Worm (Caenorhabditis elegans) whole organism, late embryonic: Measurements from ENCODE around the gene mrpl-22.

Experiments
- C08G9.2 ChIP-seq: sonication (generic microtip); optimal IDR thresholded peaks from 2 replicates; lab custom pipeline; 2016; ENCODE audit warnings: mild to moderate bottlenecking, missing genetic modification characterization, moderate library complexity, missing compliant biosample characterization
- F13H6.1 ChIP-seq: sonication (generic microtip); optimal IDR thresholded peaks from 2 replicates; lab custom pipeline; 2016; ENCODE audit warnings: missing genetic modification characterization, missing compliant biosample characterization
- ceh-18 ChIP-seq: sonication (generic microtip); optimal IDR thresholded peaks from 2 replicates; lab custom pipeline; 2016; ENCODE audit warnings: missing genetic modification characterization, missing compliant biosample characterization
- ceh-2 ChIP-seq: sonication (generic microtip); optimal IDR thresholded peaks from 2 replicates; lab custom pipeline; 2016; ENCODE audit warnings: missing genotype, missing genetic modification characterization, missing compliant biosample characterization
- ceh-30 ChIP-seq: fragments of 150-350 bp; optimal IDR thresholded peaks from 2 replicates; lab custom pipeline; 2014; ENCODE audit warnings: missing biosample characterization, missing genetic modification characterization
- ceh-31 ChIP-seq: sonication (generic microtip); optimal IDR thresholded peaks from 2 replicates; lab custom pipeline; 2016; ENCODE audit warnings: missing genetic modification characterization, missing compliant biosample characterization
- ceh-34 ChIP-seq: sonication (generic microtip); optimal IDR thresholded peaks from 2 replicates; lab custom pipeline; 2016; ENCODE audit warnings: mild to moderate bottlenecking, missing genetic modification characterization, missing compliant biosample characterization
- che-1 ChIP-seq: sonication (generic microtip); optimal IDR thresholded peaks from 2 replicates; lab custom pipeline; 2016; ENCODE audit warnings: mild to moderate bottlenecking, missing genetic modification characterization, missing compliant biosample characterization
- dve-1 ChIP-seq: sonication (generic microtip); optimal IDR thresholded peaks from 2 replicates; lab custom pipeline; 2017; ENCODE audit warnings: antibody characterized with exemption, mild to moderate bottlenecking, missing genetic modification characterization, missing compliant biosample characterization
- elt-2 ChIP-seq: sonication (generic microtip); optimal IDR thresholded peaks from 2 replicates; lab custom pipeline; 2016; ENCODE audit warnings: missing genetic modification reagents, missing genetic modification characterization, missing compliant biosample characterization
- elt-4 ChIP-seq: sonication (generic microtip); optimal IDR thresholded peaks from 2 replicates; lab custom pipeline; 2016; ENCODE audit warnings: missing genetic modification characterization, missing compliant biosample characterization
- ets-4 ChIP-seq: sonication (generic microtip); optimal IDR thresholded peaks from 2 replicates; lab custom pipeline; 2016; ENCODE audit warnings: missing genetic modification characterization, missing compliant biosample characterization
- fkh-10 ChIP-seq: fragments of 150-350 bp; optimal IDR thresholded peaks from 2 replicates; lab custom pipeline; 2014; ENCODE audit warnings: missing biosample characterization, missing genetic modification reagents, missing genetic modification characterization
- fkh-6 ChIP-seq: sonication (generic microtip); optimal IDR thresholded peaks from 2 replicates; lab custom pipeline; 2016; ENCODE audit warnings: missing genetic modification characterization, missing compliant biosample characterization
- gmeb-2 ChIP-seq: sonication (generic microtip); optimal IDR thresholded peaks from 2 replicates; lab custom pipeline; 2016; ENCODE audit warnings: missing genetic modification characterization, inconsistent platforms, missing compliant biosample characterization
- hlh-15 ChIP-seq: sonication (generic microtip); optimal IDR thresholded peaks from 2 replicates; lab custom pipeline; 2016; ENCODE audit warnings: missing genetic modification characterization, missing compliant biosample characterization
- hlh-30 ChIP-seq: sonication (generic microtip); optimal IDR thresholded peaks from 2 replicates; lab custom pipeline; 2017; ENCODE audit warnings: antibody characterized with exemption, missing genetic modification characterization, missing compliant biosample characterization; ENCODE audit not compliant: insufficient read depth
- hlh-6 ChIP-seq: sonication (generic microtip); optimal IDR thresholded peaks from 2 replicates; lab custom pipeline; 2016; ENCODE audit warnings: missing genotype, missing genetic modification characterization, missing compliant biosample characterization
- hlh-8 ChIP-seq: sonication (generic microtip); optimal IDR thresholded peaks from 2 replicates; lab custom pipeline; 2016; ENCODE audit warnings: missing genotype, missing genetic modification characterization, missing compliant biosample characterization
- lim-6 ChIP-seq: sonication (generic microtip); optimal IDR thresholded peaks from 2 replicates; lab custom pipeline; 2016; ENCODE audit warnings: missing genetic modification characterization, missing compliant biosample characterization
- lin-11 ChIP-seq: fragments of 200-800 bp; sonication (Bioruptor generic); optimal IDR thresholded peaks from 2 replicates; lab custom pipeline; 2018; ENCODE audit warnings: mild to moderate bottlenecking, missing genetic modification characterization, missing compliant biosample characterization
- mec-3 ChIP-seq: sonication (generic microtip); optimal IDR thresholded peaks from 2 replicates; lab custom pipeline; 2016; ENCODE audit warnings: borderline replicate concordance, missing genetic modification characterization, missing compliant biosample characterization
- nfya-1 ChIP-seq: sonication (generic microtip); optimal IDR thresholded peaks from 2 replicates; lab custom pipeline; 2017; ENCODE audit warnings: missing genetic modification characterization, mild to moderate bottlenecking, missing compliant biosample characterization, antibody characterized with exemption, moderate library complexity
- pag-3 ChIP-seq: sonication (generic microtip); optimal IDR thresholded peaks from 2 replicates; lab custom pipeline; 2016; ENCODE audit warnings: missing compliant biosample characterization, missing genetic modification characterization, borderline replicate concordance
- pat-9 ChIP-seq: fragments of 200-800 bp; sonication (Bioruptor generic); optimal IDR thresholded peaks from 2 replicates; lab custom pipeline; 2018; ENCODE audit warnings: mild to moderate bottlenecking, missing genetic modification characterization, moderate library complexity, missing compliant biosample characterization
- pax-1 ChIP-seq: fragments of 150-350 bp; optimal IDR thresholded peaks from 2 replicates; lab custom pipeline; 2014; ENCODE audit warnings: missing biosample characterization, missing genetic modification characterization
- pha-2 ChIP-seq: sonication (generic microtip); optimal IDR thresholded peaks from 2 replicates; lab custom pipeline; 2017; ENCODE audit warnings: mild to moderate bottlenecking, missing genetic modification characterization, missing compliant biosample characterization
- pha-4 ChIP-seq: fragments of 150-350 bp; optimal IDR thresholded peaks from 2 replicates; lab custom pipeline; 2018; ENCODE audit warnings: missing biosample characterization, missing genetic modification reagents, missing genetic modification characterization
- pqm-1 ChIP-seq: sonication (generic microtip); optimal IDR thresholded peaks from 2 replicates; lab custom pipeline; 2016; ENCODE audit warnings: missing genetic modification characterization, missing compliant biosample characterization
- pros-1 ChIP-seq: fragments of 150-350 bp; optimal IDR thresholded peaks from 2 replicates; lab custom pipeline; 2014; ENCODE audit warnings: missing biosample characterization, missing genetic modification reagents, missing genetic modification characterization
- rnt-1 ChIP-seq: sonication (generic microtip); optimal IDR thresholded peaks from 2 replicates; lab custom pipeline; 2016; ENCODE audit warnings: missing genetic modification characterization, missing compliant biosample characterization
- sdc-2 ChIP-seq: sonication (generic microtip); optimal IDR thresholded peaks from 2 replicates; lab custom pipeline; 2016; ENCODE audit warnings: missing genotype, missing genetic modification characterization, missing compliant biosample characterization
- sox-4 ChIP-seq: sonication (generic microtip); optimal IDR thresholded peaks from 2 replicates; lab custom pipeline; 2017; ENCODE audit warnings: mild to moderate bottlenecking, missing genetic modification characterization, inconsistent platforms, missing compliant biosample characterization
- syd-9 ChIP-seq: sonication (generic microtip); optimal IDR thresholded peaks from 2 replicates; lab custom pipeline; 2016; ENCODE audit warnings: mild to moderate bottlenecking, missing genetic modification characterization, moderate library complexity, missing compliant biosample characterization
- tbx-2 ChIP-seq: sonication (generic microtip); optimal IDR thresholded peaks from 2 replicates; lab custom pipeline; 2016; ENCODE audit warnings: missing genetic modification characterization, missing compliant biosample characterization
- ttx-3 ChIP-seq: sonication (generic microtip); optimal IDR thresholded peaks from 2 replicates; lab custom pipeline; 2016; ENCODE audit warnings: missing genetic modification reagents, missing genetic modification characterization, missing compliant biosample characterization
- unc-3 ChIP-seq, 2 experiments: fragments of 200-800 bp in 1 of 2; sonication (Bioruptor generic) in 1 of 2; sonication (generic microtip) in 1 of 2; conservative IDR thresholded peaks in 1 of 2; optimal IDR thresholded peaks in 1 of 2; 2 replicates each; pipeline versions ENCODE4 v1.3.6 to Lab custom; 2016 to 2022; ENCODE audit warnings: missing compliant biosample characterization in 2 of 2, missing genetic modification characterization in 2 of 2, missing genetic modification reagents in 1 of 2
- unc-42 ChIP-seq: sonication (generic microtip); optimal IDR thresholded peaks from 2 replicates; lab custom pipeline; 2016; ENCODE audit warnings: missing genotype, missing genetic modification characterization, missing compliant biosample characterization
- zip-5 ChIP-seq: sonication (generic microtip); optimal IDR thresholded peaks from 2 replicates; lab custom pipeline; 2016; ENCODE audit warnings: missing genetic modification characterization, missing compliant biosample characterization

mrpl-22 gene

DNA sequence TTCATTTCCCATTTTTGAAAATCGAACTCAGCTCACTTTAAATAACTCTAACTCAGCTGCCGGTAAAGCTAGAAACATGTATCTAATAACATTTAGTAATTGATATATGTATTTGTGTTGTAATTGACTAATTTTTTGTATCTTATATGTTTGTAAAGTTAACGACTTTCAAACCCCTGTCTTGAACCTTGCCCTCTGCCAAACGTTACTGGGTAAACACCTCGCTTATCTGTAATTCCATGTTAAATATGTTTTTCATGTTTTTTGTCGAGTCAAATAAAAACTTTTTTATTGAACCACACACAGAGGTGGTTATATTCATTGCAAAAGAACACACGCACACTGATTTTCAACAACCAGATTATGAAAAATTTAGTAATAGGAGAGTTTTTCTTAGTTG lies 14.5 kb downstream of the mrpl-22 start:
- TF ChIP-seq fkh-6 (tag; lab: Kevin White, UChicago) (no peak), hlh-15 (tag; lab: Kevin White, UChicago) (no peak), lin-11 (tag; lab: Kevin White, UChicago) (no peak), syd-9 (tag; lab: Kevin White, UChicago) (no peak), rnt-1 (tag; lab: Kevin White, UChicago) (no peak), pag-3 (tag; lab: Kevin White, UChicago) (no peak), fkh-10 (GFP tag; lab: Kevin White, UChicago) (no peak)

ce11 chrIII:10631870-10632509 lies 16.7 kb downstream of the mrpl-22 start:
- TF ChIP-seq mec-3 (no peak), elt-4 (tag; lab: Kevin White, UChicago) (no peak), hlh-8 (tag; lab: Kevin White, UChicago) (no peak), ttx-3 (tag; lab: Kevin White, UChicago) (no peak), hlh-6 (tag; lab: Kevin White, UChicago) (no peak), ceh-2 (tag; lab: Kevin White, UChicago) (no peak)

ce11 chrIII:10632590-10633402 lies 17.5 kb downstream of the mrpl-22 start, which contains the start of gene Y39A1A.10:
TSS of gene Y39A1A.10 (plus strand) at chrIII:10632728.
- TF ChIP-seq pha-2 (no peak), tbx-2 (peak; percentile 0), lin-11 (tag; lab: Kevin White, UChicago) (no peak)

DNA sequence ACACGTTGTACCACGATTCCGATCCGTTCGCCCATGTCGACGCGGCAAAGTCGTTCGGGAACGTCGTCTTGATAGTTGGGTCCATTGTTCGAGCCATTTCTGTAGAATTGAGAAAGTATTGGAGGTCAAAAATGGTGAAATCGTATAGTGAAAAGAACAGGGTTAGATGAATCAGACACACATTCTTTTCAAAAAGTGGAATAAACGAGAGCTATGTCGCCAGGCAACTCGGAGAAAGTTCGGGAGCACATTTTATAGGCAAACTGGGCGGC lies 18.1 kb downstream of the mrpl-22 start, which contains the start of gene Y39A1A.9:
TSS of gene Y39A1A.9 (minus strand) at position 99 of the 272 bp plus-strand sequence.
- TF ChIP-seq lim-6 (tag; lab: Kevin White, UChicago) (no peak), ttx-3 (tag; lab: Kevin White, UChicago) (no peak), mec-3 (no peak), pha-2 (no peak), zip-5 (no peak), nfya-1 (tag; lab: Kevin White, UChicago) (no peak), unc-42 (no peak), lin-11 (tag; lab: Kevin White, UChicago) (no peak), unc-3 (GFP tag; conservative IDR thresholded peaks at IDR 0.05; lab: Robert Waterston, UW) (no peak), unc-3 (tag; optimal IDR thresholded peaks at IDR 0.05; lab: Kevin White, UChicago) (no peak)

DNA sequence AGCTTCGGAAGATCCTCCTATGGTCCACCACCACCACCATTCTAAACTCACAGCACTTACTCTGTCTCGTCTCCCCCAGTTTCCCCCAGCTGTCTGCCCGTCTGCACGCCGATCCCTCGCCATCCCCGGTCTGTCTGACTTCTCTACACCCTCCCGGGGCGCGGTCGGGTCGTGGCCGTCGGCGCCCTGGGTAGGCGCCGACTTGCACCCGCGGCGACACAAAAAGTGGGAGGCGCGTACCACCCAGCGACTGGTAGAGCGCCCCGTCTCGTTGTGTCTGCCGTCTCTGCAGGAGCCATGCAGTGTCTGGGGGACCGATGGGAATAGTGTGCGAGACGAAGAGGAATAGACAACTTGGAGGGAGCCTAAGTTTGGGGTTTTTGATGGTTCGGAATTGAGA lies 18.8 kb downstream of the mrpl-22 start:
- TF ChIP-seq ceh-31 (tag; lab: Kevin White, UChicago) (peak; percentile 87), ceh-18 (tag; lab: Kevin White, UChicago) (peak; percentile 75), dve-1 (tag; lab: Kevin White, UChicago) (peak; percentile 52), gmeb-2 (tag; lab: Kevin White, UChicago) (peak; percentile 15), hlh-30 (tag; lab: Kevin White, UChicago) (no peak), zip-5 (no peak), ets-4 (peak; percentile 37), F13H6.1 (tag; lab: Kevin White, UChicago) (peak; percentile 85), unc-42 (no peak), ceh-2 (tag; lab: Kevin White, UChicago) (peak; percentile 27), elt-4 (tag; lab: Kevin White, UChicago) (no peak), C08G9.2 (tag; lab: Kevin White, UChicago) (peak; percentile 9), pqm-1 (tag; lab: Kevin White, UChicago) (peak; percentile 62), ceh-30 (tag; lab: Kevin White, UChicago) (no peak), sdc-2 (tag; lab: Kevin White, UChicago) (no peak), syd-9 (tag; lab: Kevin White, UChicago) (peak; percentile 68), pax-1 (tag; lab: Kevin White, UChicago) (no peak), pros-1 (tag; lab: Kevin White, UChicago) (peak; percentile 95), lin-11 (tag; lab: Kevin White, UChicago) (no peak), hlh-8 (tag; lab: Kevin White, UChicago) (no peak), sox-4 (tag; lab: Kevin White, UChicago) (peak; percentile 42), elt-2 (tag; lab: Kevin White, UChicago) (no peak), hlh-6 (tag; lab: Kevin White, UChicago) (no peak), pat-9 (tag; lab: Kevin White, UChicago) (no peak), pha-4 (no peak), ceh-34 (tag; lab: Kevin White, UChicago) (peak; percentile 67), pag-3 (tag; lab: Kevin White, UChicago) (no peak), unc-3 (GFP tag; conservative IDR thresholded peaks at IDR 0.05; lab: Robert Waterston, UW) (peak; percentile 10; the same call in 1 of the 2 replicates), unc-3 (tag; optimal IDR thresholded peaks at IDR 0.05; lab: Kevin White, UChicago) (no peak), che-1 (tag; lab: Kevin White, UChicago) (no peak), fkh-10 (GFP tag; lab: Kevin White, UChicago) (peak; percentile 54), tbx-2 (peak; percentile 86)
